Fruit fly (Drosophila melanogaster) whole organism, embryonic: Measurements from ENCODE around the gene CG14100.
A peak's percentile ranks its signal among the peaks of the same experiment; 100 is the strongest.

Source experiments
- Atf6 ChIP-seq: fragments of 200-800 bp; sonication (Bioruptor generic); IDR thresholded peaks from 2 replicates; pipeline ENCODE4 v1.3.6; 2022; ENCODE audit warnings: missing biosample characterization, missing genetic modification characterization
- BtbVII ChIP-seq: fragments of 200-800 bp; sonication (Bioruptor generic); optimal IDR thresholded peaks from 3 replicates; lab custom pipeline; 2017; ENCODE audit warnings: missing biosample characterization, mild to moderate bottlenecking, missing genetic modification characterization
- CG10267 ChIP-seq: fragments of 200-800 bp; sonication (Bioruptor generic); optimal IDR thresholded peaks from 2 replicates; lab custom pipeline; 2018; ENCODE audit warnings: missing biosample characterization, mild to moderate bottlenecking, missing genetic modification characterization, moderate library complexity
- CG13424 ChIP-seq: fragments of 200-800 bp; sonication (Bioruptor generic); optimal IDR thresholded peaks from 2 replicates; lab custom pipeline; 2019; ENCODE audit warnings: missing biosample characterization, mild to moderate bottlenecking, missing genetic modification characterization, moderate library complexity
- CG14014 ChIP-seq: fragments of 200-800 bp; sonication (Bioruptor generic); IDR thresholded peaks from 2 replicates; pipeline ENCODE4 v1.3.6; 2022; ENCODE audit warnings: missing biosample characterization, missing genetic modification characterization
- CG14710 ChIP-seq: fragments of 200-800 bp; sonication (Bioruptor generic); optimal IDR thresholded peaks from 3 replicates; lab custom pipeline; 2019; ENCODE audit warnings: missing biosample characterization, mild to moderate bottlenecking, missing genetic modification characterization, moderate library complexity
- CG1529 ChIP-seq: fragments of 200-800 bp; sonication (Bioruptor generic); optimal IDR thresholded peaks from 3 replicates; lab custom pipeline; 2018; ENCODE audit warnings: missing biosample characterization, missing genetic modification characterization
- CG1602 ChIP-seq: fragments of 200-800 bp; sonication (Bioruptor generic); optimal IDR thresholded peaks from 3 replicates; lab custom pipeline; 2016; ENCODE audit warnings: missing biosample characterization, missing genetic modification characterization
- CG1647 ChIP-seq: fragments of 200-800 bp; sonication (Bioruptor generic); optimal IDR thresholded peaks from 3 replicates; lab custom pipeline; 2016; ENCODE audit warnings: missing biosample characterization, missing genetic modification characterization
- CG16813 ChIP-seq: fragments of 200-800 bp; sonication (Bioruptor generic); IDR thresholded peaks from 3 replicates; pipeline ENCODE4 v1.3.6; 2022; ENCODE audit warnings: missing biosample characterization, missing genetic modification characterization; ENCODE audit not compliant: partially characterized antibody
- CG2199 ChIP-seq: fragments of 200-800 bp; sonication (Bioruptor generic); IDR thresholded peaks from 3 replicates; pipeline ENCODE4 v1.3.6; 2022; ENCODE audit warnings: missing biosample characterization, missing genetic modification characterization
- CG2875 ChIP-seq: fragments of 200-800 bp; sonication (Bioruptor generic); optimal IDR thresholded peaks from 2 replicates; lab custom pipeline; 2017; ENCODE audit warnings: missing biosample characterization, mild to moderate bottlenecking, missing genetic modification characterization, missing genetic modification reagents
- CG31224 ChIP-seq: fragments of 200-800 bp; sonication (Bioruptor generic); IDR thresholded peaks from 2 replicates; pipeline ENCODE4 v1.3.6; 2022; ENCODE audit warnings: missing biosample characterization, missing genetic modification characterization
- CG32772 ChIP-seq: fragments of 200-800 bp; sonication (Bioruptor generic); IDR thresholded peaks from 2 replicates; pipeline ENCODE4 v1.3.6; 2022; ENCODE audit warnings: missing biosample characterization, missing genetic modification characterization
- CG4707 ChIP-seq: fragments of 200-800 bp; sonication (Bioruptor generic); optimal IDR thresholded peaks from 2 replicates; lab custom pipeline; 2018; ENCODE audit warnings: missing biosample characterization, mild to moderate bottlenecking, missing genetic modification characterization, moderate library complexity
- CG8290 ChIP-seq, 3 experiments: fragments of 200-800 bp; sonication (Bioruptor generic); optimal IDR thresholded peaks; 2 replicates each; lab custom pipeline; 2016 to 2019; ENCODE audit warnings: missing biosample characterization in 3 of 3, missing genetic modification characterization in 3 of 3, mild to moderate bottlenecking in 2 of 3, moderate library complexity in 1 of 3
- CG8478 ChIP-seq: fragments of >200 bp; optimal IDR thresholded peaks from 2 replicates; lab custom pipeline; 2018
- CG8765 ChIP-seq: fragments of 200-800 bp; sonication (Bioruptor generic); IDR thresholded peaks from 2 replicates; pipeline ENCODE4 v1.3.6; 2022; ENCODE audit warnings: missing biosample characterization, missing genetic modification characterization
- CG8944 ChIP-seq: fragments of 200-800 bp; sonication (Bioruptor generic); optimal IDR thresholded peaks from 3 replicates; lab custom pipeline; 2016; ENCODE audit warnings: missing biosample characterization, missing genetic modification characterization
- CG9727 ChIP-seq: fragments of 200-800 bp; sonication (Bioruptor generic); optimal IDR thresholded peaks from 3 replicates; lab custom pipeline; 2017; ENCODE audit warnings: missing biosample characterization, mild to moderate bottlenecking, missing genetic modification characterization
- CG9797 ChIP-seq: fragments of 200-800 bp; sonication (Bioruptor generic); optimal IDR thresholded peaks from 3 replicates; lab custom pipeline; 2018; ENCODE audit warnings: missing biosample characterization, mild to moderate bottlenecking, missing genetic modification characterization
- D ChIP-seq, 2 experiments: fragments of 200-800 bp in 1 of 2; fragments of >200 bp in 1 of 2; sonication (Bioruptor generic) in 1 of 2; optimal IDR thresholded peaks; 2 replicates in 1 of 2; 3 replicates in 1 of 2; lab custom pipeline; 2017; ENCODE audit warnings: mild to moderate bottlenecking in 1 of 2, missing biosample characterization in 1 of 2, missing genetic modification characterization in 1 of 2, missing genetic modification reagents in 1 of 2
- Dbx ChIP-seq: fragments of 200-800 bp; sonication (Bioruptor generic); IDR thresholded peaks from 3 replicates; pipeline ENCODE4 v1.3.6; 2022; ENCODE audit warnings: missing biosample characterization, missing genetic modification characterization
- Dip3 ChIP-seq: fragments of 200-800 bp; sonication (Bioruptor generic); optimal IDR thresholded peaks from 3 replicates; lab custom pipeline; 2016; ENCODE audit warnings: missing biosample characterization, missing genetic modification characterization
- GATAe ChIP-seq: fragments of 200-800 bp; sonication (Bioruptor generic); conservative IDR thresholded peaks from 2 replicates; pipeline ENCODE4 v1.3.6; 2022; ENCODE audit warnings: missing biosample characterization, missing genetic modification characterization
- HLH3B ChIP-seq: fragments of 200-800 bp; sonication (Bioruptor generic); IDR thresholded peaks from 2 replicates; pipeline ENCODE4 v1.3.6; 2022; ENCODE audit warnings: missing biosample characterization, missing genetic modification characterization
- Mad ChIP-seq: fragments of 200-800 bp; sonication (Bioruptor generic); optimal IDR thresholded peaks from 2 replicates; lab custom pipeline; 2016; ENCODE audit warnings: missing biosample characterization, missing genetic modification characterization
- Meics ChIP-seq: fragments of 200-800 bp; sonication (Bioruptor generic); optimal IDR thresholded peaks from 2 replicates; lab custom pipeline; 2017; ENCODE audit warnings: missing biosample characterization, mild to moderate bottlenecking, missing genetic modification characterization
- NFAT ChIP-seq: fragments of 200-800 bp; sonication (Bioruptor generic); IDR thresholded peaks from 2 replicates; pipeline ENCODE4 v1.3.6; 2022; ENCODE audit warnings: missing biosample characterization, missing genetic modification characterization
- Oli ChIP-seq: fragments of 200-800 bp; sonication (Bioruptor generic); optimal IDR thresholded peaks from 2 replicates; lab custom pipeline; 2018; ENCODE audit warnings: missing biosample characterization, mild to moderate bottlenecking, missing genetic modification characterization, moderate library complexity
- Usf ChIP-seq: fragments of 200-800 bp; sonication (Bioruptor generic); optimal IDR thresholded peaks from 2 replicates; lab custom pipeline; 2017; ENCODE audit warnings: missing genotype, missing biosample characterization, missing genetic modification characterization
- ato ChIP-seq: fragments of 200-800 bp; sonication (Bioruptor generic); IDR thresholded peaks from 2 replicates; pipeline ENCODE4 v1.3.6; 2022; ENCODE audit warnings: missing biosample characterization, missing genetic modification characterization; ENCODE audit not compliant: partially characterized antibody
- br ChIP-seq: fragments of >200 bp; optimal IDR thresholded peaks from 2 replicates; lab custom pipeline; 2017
- cwo ChIP-seq: fragments of 200-800 bp; sonication (Bioruptor generic); optimal IDR thresholded peaks from 3 replicates; lab custom pipeline; 2017; ENCODE audit warnings: missing biosample characterization, missing genetic modification characterization, mild to moderate bottlenecking, moderate library complexity, missing genetic modification reagents
- dpn ChIP-seq, 2 experiments: fragments of 200-800 bp; sonication (Bioruptor generic); optimal IDR thresholded peaks; 3 replicates each; lab custom pipeline; 2016; ENCODE audit warnings: missing biosample characterization in 2 of 2, missing genetic modification characterization in 2 of 2
- ems ChIP-seq: fragments of 200-800 bp; sonication (Bioruptor generic); optimal IDR thresholded peaks from 3 replicates; lab custom pipeline; 2016; ENCODE audit warnings: missing biosample characterization, missing genetic modification characterization
- exex ChIP-seq: fragments of 200-800 bp; sonication (Bioruptor generic); optimal IDR thresholded peaks from 4 replicates; lab custom pipeline; 2018; ENCODE audit warnings: missing biosample characterization, mild to moderate bottlenecking, missing genetic modification characterization, moderate library complexity
- fd64A ChIP-seq: fragments of 200-800 bp; sonication (Bioruptor generic); optimal IDR thresholded peaks from 3 replicates; lab custom pipeline; 2018; ENCODE audit warnings: missing biosample characterization, mild to moderate bottlenecking, missing genetic modification characterization
- gfzf ChIP-seq: fragments of 200-800 bp; sonication (Bioruptor generic); optimal IDR thresholded peaks from 2 replicates; lab custom pipeline; 2016; ENCODE audit warnings: missing biosample characterization, mild to moderate bottlenecking, missing genetic modification characterization, moderate library complexity
- inv ChIP-seq: fragments of 200-800 bp; sonication (Bioruptor generic); IDR thresholded peaks from 2 replicates; pipeline ENCODE4 v1.3.6; 2022; ENCODE audit warnings: missing biosample characterization, missing genetic modification characterization; ENCODE audit not compliant: partially characterized antibody
- kay ChIP-seq: fragments of 200-800 bp; sonication (Bioruptor generic); optimal IDR thresholded peaks from 2 replicates; lab custom pipeline; 2016; ENCODE audit warnings: missing biosample characterization, missing genetic modification characterization
- mld ChIP-seq: fragments of 200-800 bp; sonication (Bioruptor generic); IDR thresholded peaks from 3 replicates; pipeline ENCODE4 v1.3.6; 2022; ENCODE audit warnings: missing biosample characterization, missing genetic modification characterization; ENCODE audit not compliant: partially characterized antibody
- nerfin-2 ChIP-seq: fragments of 200-800 bp; sonication (Bioruptor generic); IDR thresholded peaks from 2 replicates; pipeline ENCODE4 v1.3.6; 2022; ENCODE audit warnings: missing biosample characterization, missing genetic modification characterization; ENCODE audit not compliant: partially characterized antibody
- odd ChIP-seq: fragments of 200-800 bp; sonication (Bioruptor generic); optimal IDR thresholded peaks from 2 replicates; lab custom pipeline; 2017; ENCODE audit warnings: missing biosample characterization, mild to moderate bottlenecking, missing genetic modification characterization
- peb ChIP-seq: fragments of 200-800 bp; sonication (Bioruptor generic); IDR thresholded peaks from 2 replicates; pipeline ENCODE4 v1.3.6; 2022; ENCODE audit warnings: missing biosample characterization, missing genetic modification characterization
- prd ChIP-seq, 3 experiments: fragments of >200 bp in 2 of 3; fragments of 200-800 bp in 1 of 3; sonication (Bioruptor generic) in 1 of 3; optimal IDR thresholded peaks in 2 of 3; IDR thresholded peaks in 1 of 3; 2 replicates in 2 of 3; 3 replicates in 1 of 3; pipeline versions ENCODE4 v1.3.6 to Lab custom; 2017 to 2022; ENCODE audit warnings: missing biosample characterization in 1 of 3, missing genetic modification characterization in 1 of 3
- rib ChIP-seq: fragments of 200-800 bp; sonication (Bioruptor generic); IDR thresholded peaks from 2 replicates; pipeline ENCODE4 v1.3.6; 2022; ENCODE audit warnings: missing biosample characterization, missing genetic modification characterization
- sqz ChIP-seq: fragments of 200-800 bp; sonication (Bioruptor generic); optimal IDR thresholded peaks from 3 replicates; lab custom pipeline; 2018; ENCODE audit warnings: missing biosample characterization, mild to moderate bottlenecking, missing genetic modification characterization
- stwl ChIP-seq: fragments of 200-800 bp; sonication (Bioruptor generic); optimal IDR thresholded peaks from 3 replicates; lab custom pipeline; 2018; ENCODE audit warnings: missing biosample characterization, mild to moderate bottlenecking, missing genetic modification characterization, moderate library complexity
- wor ChIP-seq: fragments of 200-800 bp; sonication (Bioruptor generic); IDR thresholded peaks from 2 replicates; pipeline ENCODE4 v1.3.6; 2022; ENCODE audit warnings: missing biosample characterization, missing genetic modification characterization

Gene CG14100

dm6 chr3L:19630701-19631100 is 40.4 kb upstream of the CG14100 start (continued):
- TF ChIP-seq exex (tag; lab: Kevin White, UChicago) = peak; percentile 72
- no peak for TF ChIP-seq CG9797 (GFP tag; lab: Kevin White, UChicago)
- no peak for TF ChIP-seq fd64A
- TF ChIP-seq ato (GFP tag; lab: Robert Waterston, UW) = no peak
- TF ChIP-seq CG10267 (tag; lab: Kevin White, UChicago) = no peak
- no peak for TF ChIP-seq BtbVII (GFP tag; lab: Kevin White, UChicago)
- TF ChIP-seq CG32772 (GFP tag; lab: Robert Waterston, UW) = no peak
- TF ChIP-seq CG16813 (GFP tag; lab: Robert Waterston, UW) = no peak
- no peak for TF ChIP-seq dpn (GFP tag; optimal IDR thresholded peaks at IDR 0.05; lab: Kevin White, UChicago)
- TF ChIP-seq CG2199 (GFP tag; lab: Robert Waterston, UW) = 0 out of 3 replicates have a peak, but pooled peaks have one; percentile 31
- no peak for TF ChIP-seq CG1602 (GFP tag; lab: Kevin White, UChicago)
- no peak for TF ChIP-seq nerfin-2
- no peak for TF ChIP-seq prd (optimal IDR thresholded peaks at IDR 0.05; lab: Kevin White, UChicago)
- TF ChIP-seq prd (GFP tag; IDR thresholded peaks at IDR 0.05; lab: Robert Waterston, UW) = no peak
- TF ChIP-seq D (optimal IDR thresholded peaks at IDR 0.05; lab: Kevin White, UChicago) = no peak
- no peak for TF ChIP-seq D (GFP tag; optimal IDR thresholded peaks at IDR 0.05; lab: Kevin White, UChicago)
- no peak for TF ChIP-seq CG14014 (GFP tag; lab: Robert Waterston, UW)
- no peak for TF ChIP-seq CG31224 (GFP tag; lab: Robert Waterston, UW)
- TF ChIP-seq Dbx (GFP tag; lab: Robert Waterston, UW) = 0 out of 3 replicates have a peak, but pooled peaks have one; percentile 8
- no peak for TF ChIP-seq Mad (GFP tag; lab: Kevin White, UChicago)
- no peak for TF ChIP-seq Meics (GFP tag; lab: Kevin White, UChicago)
- no peak for TF ChIP-seq odd (GFP tag; lab: Kevin White, UChicago)
- no peak for TF ChIP-seq wor (GFP tag; lab: Robert Waterston, UW)
- TF ChIP-seq CG8478 (lab: Kevin White, UChicago) = no peak
- TF ChIP-seq Dip3 (GFP tag; lab: Kevin White, UChicago) = peak; percentile 10
- TF ChIP-seq gfzf = no peak
- TF ChIP-seq CG1529 (GFP tag; lab: Kevin White, UChicago) = no peak
- no peak for TF ChIP-seq CG14710
- TF ChIP-seq NFAT (GFP tag; lab: Robert Waterston, UW) = 0 out of 2 replicates have a peak, but pooled peaks have one; percentile 22
- no peak for TF ChIP-seq CG1647 (GFP tag; lab: Kevin White, UChicago)
- no peak for TF ChIP-seq kay (GFP tag; lab: Kevin White, UChicago)
- no peak for TF ChIP-seq sqz (GFP tag; lab: Kevin White, UChicago)
- no peak for TF ChIP-seq CG8765 (GFP tag; lab: Robert Waterston, UW)
- peak; percentile 93 for TF ChIP-seq GATAe (GFP tag; lab: Robert Waterston, UW)
- TF ChIP-seq CG4707 (GFP tag; lab: Kevin White, UChicago) = peak; percentile 3
- peak; percentile 21 for TF ChIP-seq CG9727
- TF ChIP-seq inv (GFP tag; lab: Robert Waterston, UW) = no peak
- TF ChIP-seq CG8290 (GFP tag; optimal IDR thresholded peaks at IDR 0.05; lab: Kevin White, UChicago) = no peak
- no peak for TF ChIP-seq CG8290 (tag; optimal IDR thresholded peaks at IDR 0.05; lab: Kevin White, UChicago)
- peak; percentile 25; the same call in 1 of the 2 replicates for TF ChIP-seq Atf6 (GFP tag; lab: Robert Waterston, UW)
- peak; percentile 54 for TF ChIP-seq rib (GFP tag; lab: Robert Waterston, UW)
- TF ChIP-seq cwo (GFP tag; lab: Kevin White, UChicago) = peak; percentile 0
- TF ChIP-seq CG8944 (GFP tag; lab: Kevin White, UChicago) = no peak
- TF ChIP-seq peb = no peak
- TF ChIP-seq HLH3B = 0 out of 2 replicates have a peak, but pooled peaks have one; percentile 13
- TF ChIP-seq mld (GFP tag; lab: Robert Waterston, UW) = no peak
- TF ChIP-seq br = no peak
- TF ChIP-seq CG2875 (GFP tag; lab: Kevin White, UChicago) = no peak
- TF ChIP-seq ems (GFP tag; lab: Kevin White, UChicago) = no peak
- no peak for TF ChIP-seq CG13424 (tag; lab: Kevin White, UChicago)
- no peak for TF ChIP-seq stwl (tag; lab: Kevin White, UChicago)
- TF ChIP-seq Oli (tag; lab: Kevin White, UChicago) = no peak
- no peak for TF ChIP-seq Usf (GFP tag; lab: Kevin White, UChicago)
